Fruit fly (Drosophila melanogaster) whole organism, embryonic: ENCODE data around the gene mu2.

ENCODE experiments used
- ATbp ChIP-seq: fragments of 200-800 bp; sonication (Bioruptor generic); optimal IDR thresholded peaks from 2 replicates; lab custom pipeline; 2017; ENCODE audit warnings: missing biosample characterization, mild to moderate bottlenecking, missing genetic modification characterization, missing genetic modification reagents
- Adf1 ChIP-seq: fragments of 200-800 bp; sonication (Bioruptor generic); IDR thresholded peaks from 2 replicates; pipeline ENCODE4 v1.3.6; 2022; ENCODE audit warnings: missing biosample characterization, missing genetic modification characterization
- CG10267 ChIP-seq: fragments of 200-800 bp; sonication (Bioruptor generic); optimal IDR thresholded peaks from 2 replicates; lab custom pipeline; 2018; ENCODE audit warnings: missing biosample characterization, mild to moderate bottlenecking, missing genetic modification characterization, moderate library complexity
- CG10431 ChIP-seq: fragments of 200-800 bp; sonication (Bioruptor generic); optimal IDR thresholded peaks from 3 replicates; lab custom pipeline; 2018; ENCODE audit warnings: missing biosample characterization, mild to moderate bottlenecking, missing genetic modification characterization
- CG1233 ChIP-seq: fragments of 200-800 bp; sonication (Bioruptor generic); optimal IDR thresholded peaks from 4 replicates; lab custom pipeline; 2018; ENCODE audit warnings: missing biosample characterization, mild to moderate bottlenecking, missing genetic modification characterization
- CG15696 ChIP-seq: fragments of 200-800 bp; sonication (Bioruptor generic); optimal IDR thresholded peaks from 2 replicates; lab custom pipeline; 2019; ENCODE audit warnings: missing biosample characterization, mild to moderate bottlenecking, missing genetic modification characterization, moderate library complexity
- CG16815 ChIP-seq: fragments of 200-800 bp; sonication (Bioruptor generic); optimal IDR thresholded peaks from 3 replicates; lab custom pipeline; 2017; ENCODE audit warnings: missing biosample characterization, mild to moderate bottlenecking, missing genetic modification characterization
- CG18262 ChIP-seq: fragments of 200-800 bp; optimal IDR thresholded peaks from 3 replicates; lab custom pipeline; 2019; ENCODE audit warnings: missing biosample characterization, mild to moderate bottlenecking, missing genetic modification characterization, moderate library complexity
- CG31365 ChIP-seq: fragments of 200-800 bp; sonication (Bioruptor generic); optimal IDR thresholded peaks from 2 replicates; lab custom pipeline; 2018; ENCODE audit warnings: missing biosample characterization, mild to moderate bottlenecking, missing genetic modification characterization
- CG3163 ChIP-seq: fragments of 200-800 bp; sonication (Bioruptor generic); optimal IDR thresholded peaks from 3 replicates; lab custom pipeline; 2016; ENCODE audit warnings: missing biosample characterization, missing genetic modification characterization
- CG33213 ChIP-seq: fragments of 200-800 bp; sonication (Bioruptor generic); optimal IDR thresholded peaks from 3 replicates; lab custom pipeline; 2016; ENCODE audit warnings: missing biosample characterization, missing genetic modification characterization
- CG7987 ChIP-seq: fragments of 200-800 bp; sonication (Bioruptor generic); optimal IDR thresholded peaks from 2 replicates; lab custom pipeline; 2018; ENCODE audit warnings: missing biosample characterization, mild to moderate bottlenecking, missing genetic modification characterization, moderate library complexity
- D19A ChIP-seq: fragments of 200-800 bp; optimal IDR thresholded peaks from 3 replicates; lab custom pipeline; 2019; ENCODE audit warnings: missing biosample characterization, mild to moderate bottlenecking, missing genetic modification characterization, moderate library complexity
- Deaf1 ChIP-seq: fragments of 200-800 bp; optimal IDR thresholded peaks from 3 replicates; lab custom pipeline; 2019; ENCODE audit warnings: missing biosample characterization, mild to moderate bottlenecking, missing genetic modification characterization, moderate library complexity
- Drgx ChIP-seq: fragments of 200-800 bp; sonication (Bioruptor generic); IDR thresholded peaks from 2 replicates; pipeline ENCODE4 v1.3.6; 2022; ENCODE audit warnings: missing biosample characterization, missing genetic modification characterization
- E2f2 ChIP-seq: fragments of 200-800 bp; sonication (Bioruptor generic); IDR thresholded peaks from 2 replicates; pipeline ENCODE4 v1.3.6; 2022; ENCODE audit warnings: missing biosample characterization, missing genetic modification characterization
- GATAe ChIP-seq: fragments of 200-800 bp; sonication (Bioruptor generic); conservative IDR thresholded peaks from 2 replicates; pipeline ENCODE4 v1.3.6; 2022; ENCODE audit warnings: missing biosample characterization, missing genetic modification characterization
- HLH3B ChIP-seq: fragments of 200-800 bp; sonication (Bioruptor generic); IDR thresholded peaks from 2 replicates; pipeline ENCODE4 v1.3.6; 2022; ENCODE audit warnings: missing biosample characterization, missing genetic modification characterization
- Hey ChIP-seq: fragments of 200-800 bp; sonication (Bioruptor generic); optimal IDR thresholded peaks from 3 replicates; lab custom pipeline; 2018; ENCODE audit warnings: missing biosample characterization, mild to moderate bottlenecking, missing genetic modification characterization
- Lim3 ChIP-seq: fragments of 200-800 bp; sonication (Bioruptor generic); IDR thresholded peaks from 2 replicates; pipeline ENCODE4 v1.3.6; 2022; ENCODE audit warnings: missing biosample characterization, missing genetic modification characterization
- Med ChIP-seq: fragments of 200-800 bp; sonication (Bioruptor generic); peaks from one replicate; lab custom pipeline; 2016; ENCODE audit warnings: missing biosample characterization, missing genetic modification characterization, mild to moderate bottlenecking, inconsistent platforms, moderate library complexity
- Mrtf ChIP-seq: fragments of 200-800 bp; sonication (Bioruptor generic); IDR thresholded peaks from 3 replicates; pipeline ENCODE4 v1.3.6; 2022; ENCODE audit warnings: missing biosample characterization, missing genetic modification characterization
- NK7.1 ChIP-seq: fragments of 200-800 bp; sonication (Bioruptor generic); optimal IDR thresholded peaks from 3 replicates; lab custom pipeline; 2016; ENCODE audit warnings: missing biosample characterization, missing genetic modification characterization
- Nf-YB ChIP-seq: fragments of 200-800 bp; sonication (Bioruptor generic); optimal IDR thresholded peaks from 3 replicates; lab custom pipeline; 2019; ENCODE audit warnings: missing biosample characterization, mild to moderate bottlenecking, missing genetic modification characterization, moderate library complexity
- Nf-YC ChIP-seq: fragments of 200-800 bp; optimal IDR thresholded peaks from 3 replicates; lab custom pipeline; 2019; ENCODE audit warnings: missing biosample characterization, mild to moderate bottlenecking, missing genetic modification characterization, moderate library complexity
- Pdp1 ChIP-seq, 2 experiments: fragments of 200-800 bp; sonication (Bioruptor generic); optimal IDR thresholded peaks; 3 replicates each; lab custom pipeline; 2016; ENCODE audit warnings: missing biosample characterization in 2 of 2, missing genetic modification characterization in 2 of 2, mild to moderate bottlenecking in 1 of 2, moderate library complexity in 1 of 2
- Sry-δ ChIP-seq: fragments of 200-800 bp; sonication (Bioruptor generic); optimal IDR thresholded peaks from 2 replicates; lab custom pipeline; 2016; ENCODE audit warnings: missing biosample characterization, missing genetic modification characterization
- cg ChIP-seq: fragments of 200-800 bp; sonication (Bioruptor generic); optimal IDR thresholded peaks from 3 replicates; lab custom pipeline; 2019; ENCODE audit warnings: missing biosample characterization, mild to moderate bottlenecking, missing genetic modification characterization, moderate library complexity
- chinmo ChIP-seq: fragments of 200-800 bp; sonication (Bioruptor generic); IDR thresholded peaks from 4 replicates; pipeline ENCODE4 v1.3.6; 2022; ENCODE audit warnings: missing biosample characterization, missing genetic modification characterization; ENCODE audit not compliant: partially characterized antibody
- croc ChIP-seq: fragments of 200-800 bp; sonication (Bioruptor generic); conservative IDR thresholded peaks from 3 replicates; pipeline ENCODE4 v1.3.6; 2022; ENCODE audit warnings: missing biosample characterization, missing genetic modification characterization
- crol ChIP-seq: fragments of 200-800 bp; sonication (Bioruptor generic); IDR thresholded peaks from 2 replicates; pipeline ENCODE4 v1.3.6; 2022; ENCODE audit warnings: missing biosample characterization, missing genetic modification characterization
- cwo ChIP-seq: fragments of 200-800 bp; sonication (Bioruptor generic); optimal IDR thresholded peaks from 3 replicates; lab custom pipeline; 2017; ENCODE audit warnings: missing biosample characterization, missing genetic modification characterization, mild to moderate bottlenecking, moderate library complexity, missing genetic modification reagents
- dysf ChIP-seq: fragments of 200-800 bp; sonication (Bioruptor generic); IDR thresholded peaks from 3 replicates; pipeline ENCODE4 v1.3.6; 2022; ENCODE audit warnings: missing biosample characterization, missing genetic modification characterization
- eve ChIP-seq, 2 experiments: fragments of >200 bp; optimal IDR thresholded peaks; 2 replicates each; lab custom pipeline; 2017; ENCODE audit warnings: missing biosample characterization in 2 of 2, missing genetic modification characterization in 2 of 2
- gem ChIP-seq: fragments of 200-800 bp; sonication (Bioruptor generic); optimal IDR thresholded peaks from 2 replicates; lab custom pipeline; 2019; ENCODE audit warnings: missing biosample characterization, mild to moderate bottlenecking, missing genetic modification characterization, moderate library complexity
- nerfin-1 ChIP-seq: fragments of 200-800 bp; sonication (Bioruptor generic); optimal IDR thresholded peaks from 3 replicates; lab custom pipeline; 2019; ENCODE audit warnings: missing biosample characterization, mild to moderate bottlenecking, missing genetic modification characterization, moderate library complexity
- pfk ChIP-seq: fragments of 200-800 bp; sonication (Bioruptor generic); optimal IDR thresholded peaks from 2 replicates; lab custom pipeline; 2018; ENCODE audit warnings: missing biosample characterization, mild to moderate bottlenecking, missing genetic modification characterization, moderate library complexity
- pros ChIP-seq: fragments of 200-800 bp; sonication (Bioruptor generic); optimal IDR thresholded peaks from 3 replicates; lab custom pipeline; 2019; ENCODE audit warnings: missing biosample characterization, mild to moderate bottlenecking, missing genetic modification characterization, moderate library complexity
- rib ChIP-seq: fragments of 200-800 bp; sonication (Bioruptor generic); IDR thresholded peaks from 2 replicates; pipeline ENCODE4 v1.3.6; 2022; ENCODE audit warnings: missing biosample characterization, missing genetic modification characterization
- sd ChIP-seq: fragments of 200-800 bp; sonication (Bioruptor generic); optimal IDR thresholded peaks from 3 replicates; lab custom pipeline; 2018; ENCODE audit warnings: missing biosample characterization, mild to moderate bottlenecking, missing genetic modification characterization, moderate library complexity
- sens ChIP-seq: fragments of 200-800 bp; sonication (Bioruptor generic); peaks from one replicate; lab custom pipeline; 2016; ENCODE audit warnings: missing biosample characterization, missing genetic modification characterization
- seq ChIP-seq: fragments of 200-800 bp; sonication (Bioruptor generic); IDR thresholded peaks from 2 replicates; pipeline ENCODE4 v1.3.6; 2022; ENCODE audit warnings: missing biosample characterization, missing genetic modification characterization
- vvl ChIP-seq: fragments of 200-800 bp; sonication (Bioruptor generic); IDR thresholded peaks from 2 replicates; pipeline ENCODE4 v1.3.6; 2022; ENCODE audit warnings: missing biosample characterization, missing genetic modification characterization

mu2 gene

DNA sequence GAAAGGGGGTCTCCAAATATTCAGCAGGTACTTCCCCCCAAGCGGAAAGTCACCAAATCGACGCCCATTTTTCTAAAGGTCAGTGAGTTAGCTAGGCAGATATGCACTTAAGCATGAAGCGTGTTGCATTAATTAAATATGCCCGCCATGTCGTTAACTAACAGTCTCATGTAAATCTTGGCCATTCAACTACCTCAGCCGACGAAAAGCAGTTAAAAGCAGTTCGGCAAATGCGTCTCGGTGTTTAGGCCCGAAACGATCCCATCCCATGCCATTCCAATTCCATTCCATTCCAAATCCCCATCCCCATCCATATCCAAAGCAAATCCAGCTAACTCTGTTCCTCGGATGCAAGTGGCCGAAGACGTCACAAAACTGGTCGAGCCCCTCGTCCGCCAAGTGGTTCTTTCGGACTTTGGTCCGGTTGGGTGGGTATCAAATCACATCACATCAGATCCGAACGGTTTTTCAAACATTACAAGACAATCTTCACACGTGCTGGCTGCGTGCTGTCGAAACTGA, 7.2 kb downstream of the mu2 start:
- TF ChIP-seq CG15696 (tag; lab: Kevin White, UChicago) = no peak
- no peak for TF ChIP-seq HLH3B (GFP tag; lab: Robert Waterston, UW)
- TF ChIP-seq gem = peak; percentile 68
- peak; percentile 29 for TF ChIP-seq CG31365 (tag; lab: Kevin White, UChicago)
- TF ChIP-seq cwo (GFP tag; lab: Kevin White, UChicago) = peak; percentile 10
- TF ChIP-seq vvl (GFP tag; lab: Robert Waterston, UW) = peak; percentile 50; the same call in 1 of the 2 replicates
- peak; percentile 49 for TF ChIP-seq pros
- TF ChIP-seq Lim3 (GFP tag; lab: Robert Waterston, UW) = no peak
- peak; percentile 67 for TF ChIP-seq CG7987 (GFP tag; lab: Kevin White, UChicago)
- no peak for TF ChIP-seq dysf
- TF ChIP-seq CG1233 (GFP tag; lab: Kevin White, UChicago) = no peak
- TF ChIP-seq pfk (GFP tag; lab: Kevin White, UChicago) = peak; percentile 90
- no peak for TF ChIP-seq CG18262 (tag; lab: Kevin White, UChicago)
- TF ChIP-seq ATbp (GFP tag; lab: Kevin White, UChicago) = no peak
- no peak for TF ChIP-seq NK7.1 (GFP tag; lab: Kevin White, UChicago)
- no peak for TF ChIP-seq rib (GFP tag; lab: Robert Waterston, UW)
- TF ChIP-seq chinmo (GFP tag; lab: Robert Waterston, UW) = 0 out of 4 replicates have a peak, but pooled peaks have one; percentile 60
- TF ChIP-seq CG16815 = no peak
- no peak for TF ChIP-seq E2f2 (GFP tag; lab: Robert Waterston, UW)
- TF ChIP-seq CG10431 (GFP tag; lab: Kevin White, UChicago) = peak; percentile 72

DNA sequence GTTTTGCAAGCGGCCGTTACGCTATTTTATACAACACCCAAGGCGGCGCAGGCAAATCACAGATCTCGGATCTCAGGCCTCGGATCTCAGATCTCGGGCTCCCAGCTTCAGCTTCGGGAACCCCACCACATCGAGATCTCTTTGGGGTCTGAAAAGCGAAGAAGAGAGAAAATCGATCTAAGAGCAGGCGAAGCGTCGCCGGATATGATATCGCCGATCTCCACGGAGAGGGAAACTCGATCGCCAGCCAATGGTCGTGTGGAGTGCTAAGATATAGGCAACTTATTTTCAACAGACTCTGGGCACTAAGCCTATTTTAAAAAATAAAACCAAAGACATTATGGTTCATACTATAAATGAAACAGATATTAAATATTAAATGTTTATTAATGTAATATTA, 8.5 kb downstream of the mu2 start, which contains the start of the genes CG46523 and CG5687:
Gene CG46523, minus strand, starts transcription at position 337 of the 400 bp plus-strand sequence.
Gene CG5687, minus strand, starts transcription at position 337 of the 400 bp plus-strand sequence.
- TF ChIP-seq Med (GFP tag; lab: Kevin White, UChicago) (peak; percentile 4), Mrtf (no peak), GATAe (GFP tag; lab: Robert Waterston, UW) (no peak), chinmo (GFP tag; lab: Robert Waterston, UW) (no peak), Deaf1 (peak; percentile 13), CG3163 (peak; percentile 21), sd (tag; lab: Kevin White, UChicago) (no peak)
- TF ChIP-seq, all 482 proteins: peak for 3

DNA sequence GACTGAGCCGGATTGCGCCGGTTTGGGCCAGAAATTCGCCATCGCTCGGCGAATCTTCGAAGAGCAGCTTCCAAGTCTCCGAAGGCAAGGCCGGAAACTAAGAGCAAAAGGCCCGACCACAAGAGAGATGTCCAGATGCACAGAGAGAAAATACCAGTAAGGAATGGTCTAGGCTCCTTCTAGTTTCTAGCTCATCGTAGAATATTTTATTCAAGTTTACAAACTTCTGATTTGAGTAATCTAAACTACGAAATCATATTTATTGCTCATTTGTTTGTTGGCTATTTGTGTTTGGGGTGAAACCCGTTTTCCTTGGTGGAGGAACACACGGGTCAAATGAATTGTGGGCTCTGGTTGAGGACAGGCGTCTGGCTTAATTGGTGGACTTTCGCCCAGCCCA, 9.8 kb downstream of the mu2 start:
- TF ChIP-seq Med (GFP tag; lab: Kevin White, UChicago) (peak; percentile 65), Drgx (GFP tag; lab: Robert Waterston, UW) (0 out of 2 replicates have a peak, but pooled peaks have one; percentile 32), CG10267 (tag; lab: Kevin White, UChicago) (no peak), CG33213 (GFP tag; lab: Kevin White, UChicago) (no peak), sens (GFP tag; lab: Kevin White, UChicago) (peak; percentile 51), pros (no peak), eve (GFP tag; optimal IDR thresholded peaks at IDR 0.05; lab: Kevin White, UChicago) (no peak), Adf1 (GFP tag; lab: Robert Waterston, UW) (no peak)

DNA sequence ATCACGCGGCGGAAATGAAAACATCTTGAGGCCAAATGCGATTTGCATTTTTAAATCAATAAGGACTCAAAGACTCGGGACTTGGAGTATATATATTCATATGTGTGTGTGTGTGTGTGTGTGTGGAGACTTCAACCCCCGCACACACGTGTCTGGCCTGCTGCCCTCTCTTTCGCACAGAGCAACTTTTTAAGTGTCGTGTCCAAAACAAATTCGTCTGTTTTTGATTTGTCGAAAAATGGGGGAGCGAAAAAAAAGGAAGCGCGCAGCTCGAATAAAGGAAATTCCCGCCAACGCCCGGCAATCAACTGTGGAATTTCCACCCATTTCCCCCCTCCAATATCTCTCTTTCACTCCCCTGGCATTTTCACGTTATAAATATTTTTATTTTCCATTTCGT, 18.3 kb downstream of the mu2 start:
- TF ChIP-seq nerfin-1 (tag; lab: Kevin White, UChicago) (peak; percentile 35), cg (peak; percentile 16), seq (GFP tag; lab: Robert Waterston, UW) (peak; percentile 55), croc (GFP tag; lab: Robert Waterston, UW) (no peak), crol (GFP tag; lab: Robert Waterston, UW) (0 out of 2 replicates have a peak, but pooled peaks have one; percentile 9), D19A (tag; lab: Kevin White, UChicago) (no peak), Pdp1 (GFP tag; optimal IDR thresholded peaks at IDR 0.05; lab: Kevin White, UChicago) (no peak), Nf-YC (tag; lab: Kevin White, UChicago) (peak; percentile 85), Hey (tag; lab: Kevin White, UChicago) (peak; percentile 15), Nf-YB (peak; percentile 85), sd (tag; lab: Kevin White, UChicago) (peak; percentile 41), Sry-δ (GFP tag; lab: Kevin White, UChicago) (no peak)
